Worm (Caenorhabditis elegans): ENCODE measurements around the gene btf-1.

DNA sequence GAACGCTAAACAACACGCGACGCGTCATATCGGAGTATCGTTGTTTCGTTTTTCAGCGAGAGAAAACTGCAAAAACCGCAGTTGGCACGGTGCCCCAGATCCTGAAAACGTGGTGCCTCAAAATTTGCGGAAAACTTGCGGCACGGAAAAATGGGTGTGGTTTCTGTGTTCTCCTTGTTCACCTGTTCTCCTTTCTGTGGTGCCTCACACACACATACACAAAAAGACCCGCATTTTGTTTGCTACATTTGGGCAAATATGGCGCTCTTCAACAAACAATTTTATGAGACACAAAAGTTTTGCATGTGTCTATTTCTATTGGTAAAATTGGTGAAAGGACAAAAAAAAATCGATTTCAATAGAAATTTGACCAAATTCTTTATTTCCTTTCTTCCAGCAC lies 1.1 kb upstream of the btf-1 start:
- no peak for TF ChIP-seq nfya-1 (tag; optimal IDR thresholded peaks at IDR 0.05; ENCODE audit: insufficient read depth)
- TF ChIP-seq eor-1 (tag; optimal IDR thresholded peaks at IDR 0.05), result no peak
- no peak for TF ChIP-seq ama-1 (optimal IDR thresholded peaks at IDR 0.05)
- no peak for TF ChIP-seq nhr-77 (tag; optimal IDR thresholded peaks at IDR 0.05)
- TF ChIP-seq pha-4 (tag; optimal IDR thresholded peaks at IDR 0.05), result peak; percentile 87
- no peak for TF ChIP-seq nhr-43 (tag; optimal IDR thresholded peaks at IDR 0.05; ENCODE audit: poor library complexity, severe bottlenecking)
- TF ChIP-seq mml-1 (tag; optimal IDR thresholded peaks at IDR 0.05), result no peak
- TF ChIP-seq unc-62 (GFP tag; optimal IDR thresholded peaks at IDR 0.05), result no peak
- no peak for TF ChIP-seq nhr-237 (tag; optimal IDR thresholded peaks at IDR 0.05)
- no peak for TF ChIP-seq ceh-82 (tag; optimal IDR thresholded peaks at IDR 0.05)
- no peak for TF ChIP-seq nhr-25 (tag; optimal IDR thresholded peaks at IDR 0.05)
- no peak for TF ChIP-seq snpc-4 (tag; optimal IDR thresholded peaks at IDR 0.05)
- TF ChIP-seq ztf-11 (tag; optimal IDR thresholded peaks at IDR 0.05), result no peak
- TF ChIP-seq ceh-28 (tag; optimal IDR thresholded peaks at IDR 0.05), result no peak

Data from whole organism, L3 larva.